Fruit fly (Drosophila melanogaster): ENCODE measurements around the gene CG7251.

Gene CG7251

dm6 chr2L:5547288-5547777, 40.9 kb downstream of the CG7251 start:
- TF ChIP-seq rgr (GFP tag; optimal IDR thresholded peaks at IDR 0.05) (peak; percentile 67), Dif (GFP tag; optimal IDR thresholded peaks at IDR 0.05; ENCODE audit: partially characterized antibody) (peak; percentile 13), Jra (GFP tag; optimal IDR thresholded peaks at IDR 0.05) (no peak), brk (GFP tag; optimal IDR thresholded peaks at IDR 0.05) (no peak), jim (GFP tag; optimal IDR thresholded peaks at IDR 0.05) (no peak), foxo (GFP tag; optimal IDR thresholded peaks at IDR 0.05) (no peak)

- TF ChIP-seq Myc (optimal IDR thresholded peaks at IDR 0.05) (no peak), Vsx2 (GFP tag; optimal IDR thresholded peaks at IDR 0.05; ENCODE audit: partially characterized antibody) (peak; percentile 56), Abd-B (GFP tag; optimal IDR thresholded peaks at IDR 0.05) (no peak), dmrt93B (GFP tag; optimal IDR thresholded peaks at IDR 0.05) (peak; percentile 61), sage (GFP tag; optimal IDR thresholded peaks at IDR 0.05) (peak; percentile 12), br (GFP tag; optimal IDR thresholded peaks at IDR 0.05) (peak; percentile 26), usp (GFP tag; optimal IDR thresholded peaks at IDR 0.05) (no peak), Hr78 (GFP tag; optimal IDR thresholded peaks at IDR 0.05) (no peak), N (GFP tag; optimal IDR thresholded peaks at IDR 0.05) (no peak), jim (GFP tag; optimal IDR thresholded peaks at IDR 0.05) (no peak), fru (GFP tag; optimal IDR thresholded peaks at IDR 0.05) (peak; percentile 48), Dfd (GFP tag; optimal IDR thresholded peaks at IDR 0.05) (no peak), HLH106 (tag; optimal IDR thresholded peaks at IDR 0.05) (peak; percentile 76), Rel (GFP tag; optimal IDR thresholded peaks at IDR 0.05) (no peak), Rel (tag; optimal IDR thresholded peaks at IDR 0.05) (no peak), h (GFP tag; optimal IDR thresholded peaks at IDR 0.05) (peak; percentile 72), woc (GFP tag; optimal IDR thresholded peaks at IDR 0.05) (peak; percentile 71), sv (GFP tag; optimal IDR thresholded peaks at IDR 0.05) (peak; percentile 78), Hnf4 (GFP tag; optimal IDR thresholded peaks at IDR 0.05) (peak; percentile 14), brk (GFP tag; optimal IDR thresholded peaks at IDR 0.05) (peak; percentile 61), Hr83 (GFP tag; optimal IDR thresholded peaks at IDR 0.05; ENCODE audit: poor library complexity, severe bottlenecking) (no peak), dl (GFP tag; optimal IDR thresholded peaks at IDR 0.05; ENCODE audit: insufficient read depth in 1 of 2, partially characterized antibody in 2 of 2) (peak in 1 of 2 experiments; percentile 18), psq (GFP tag; optimal IDR thresholded peaks at IDR 0.05) (peak; percentile 90), dsf (GFP tag; optimal IDR thresholded peaks at IDR 0.05; ENCODE audit: borderline replicate concordance) (no peak), ey (GFP tag; optimal IDR thresholded peaks at IDR 0.05) (peak; percentile 28), Dif (GFP tag; optimal IDR thresholded peaks at IDR 0.05; ENCODE audit: partially characterized antibody) (no peak), CG32264 (GFP tag; optimal IDR thresholded peaks at IDR 0.05) (no peak), rgr (GFP tag; optimal IDR thresholded peaks at IDR 0.05) (peak; percentile 31), OdsH (GFP tag; optimal IDR thresholded peaks at IDR 0.05) (peak; percentile 20), CG9705 (GFP tag; optimal IDR thresholded peaks at IDR 0.05) (peak; percentile 3), foxo (GFP tag; optimal IDR thresholded peaks at IDR 0.05) (peak in 1 of 2 experiments; percentile 70)
These were observed 41.5 kb downstream of the CG7251 start, which contains the start of gene Oscillin for dm6 chr2L:5546518-5547287. Oscillin (plus strand) TSS chr2L:5547086.

- TF ChIP-seq Rel (GFP tag; optimal IDR thresholded peaks at IDR 0.05) (no peak), Rel (tag; optimal IDR thresholded peaks at IDR 0.05) (peak; percentile 41), br (GFP tag; optimal IDR thresholded peaks at IDR 0.05) (no peak)
These were observed 42.1 kb downstream of the CG7251 start for dm6 chr2L:5546207-5546517.

dm6 chr2L:5542944-5543515, 45.2 kb downstream of the CG7251 start:
- TF ChIP-seq Dif (GFP tag; optimal IDR thresholded peaks at IDR 0.05; ENCODE audit: partially characterized antibody) (peak; percentile 81), Hr83 (GFP tag; optimal IDR thresholded peaks at IDR 0.05; ENCODE audit: poor library complexity, severe bottlenecking) (peak; percentile 43), HLH106 (tag; optimal IDR thresholded peaks at IDR 0.05) (peak; percentile 37), Abd-B (GFP tag; optimal IDR thresholded peaks at IDR 0.05) (no peak), dl (GFP tag; optimal IDR thresholded peaks at IDR 0.05; ENCODE audit: insufficient read depth in 1 of 2, partially characterized antibody in 2 of 2) (peak in 1 of 2 experiments; percentile 0), tai (GFP tag; optimal IDR thresholded peaks at IDR 0.05) (no peak), woc (GFP tag; optimal IDR thresholded peaks at IDR 0.05) (no peak), Dfd (GFP tag; optimal IDR thresholded peaks at IDR 0.05) (peak; percentile 98), Rel (GFP tag; optimal IDR thresholded peaks at IDR 0.05) (no peak), Rel (tag; optimal IDR thresholded peaks at IDR 0.05) (peak; percentile 3), foxo (GFP tag; optimal IDR thresholded peaks at IDR 0.05) (peak; percentile 14 to 68), rgr (GFP tag; optimal IDR thresholded peaks at IDR 0.05) (peak; percentile 57), psq (GFP tag; optimal IDR thresholded peaks at IDR 0.05) (peak; percentile 77), sv (GFP tag; optimal IDR thresholded peaks at IDR 0.05) (no peak), Mio (GFP tag; optimal IDR thresholded peaks at IDR 0.05) (no peak), brk (GFP tag; optimal IDR thresholded peaks at IDR 0.05) (no peak), fru (GFP tag; optimal IDR thresholded peaks at IDR 0.05) (no peak), dsf (GFP tag; optimal IDR thresholded peaks at IDR 0.05; ENCODE audit: borderline replicate concordance) (no peak), Sp1 (GFP tag; optimal IDR thresholded peaks at IDR 0.05) (peak; percentile 19), N (GFP tag; optimal IDR thresholded peaks at IDR 0.05) (no peak), CrebA (GFP tag; optimal IDR thresholded peaks at IDR 0.05; ENCODE audit: borderline replicate concordance) (no peak), OdsH (GFP tag; optimal IDR thresholded peaks at IDR 0.05) (peak; percentile 45), jim (GFP tag; optimal IDR thresholded peaks at IDR 0.05) (no peak), dmrt93B (GFP tag; optimal IDR thresholded peaks at IDR 0.05) (no peak), CG9705 (GFP tag; optimal IDR thresholded peaks at IDR 0.05) (no peak), Myc (optimal IDR thresholded peaks at IDR 0.05) (peak; percentile 4), Vsx2 (GFP tag; optimal IDR thresholded peaks at IDR 0.05; ENCODE audit: partially characterized antibody) (no peak), CG32264 (GFP tag; optimal IDR thresholded peaks at IDR 0.05) (no peak), Hr78 (GFP tag; optimal IDR thresholded peaks at IDR 0.05) (no peak), br (GFP tag; optimal IDR thresholded peaks at IDR 0.05) (peak; percentile 7), Hnf4 (GFP tag; optimal IDR thresholded peaks at IDR 0.05) (no peak)

Data from whole organism, wandering third instar larva.